Worm (Caenorhabditis elegans): Measurements from ENCODE around the gene plc-4.

The plc-4 gene

ce11 chrIV:7552100-7552499 is 39.6 kb upstream of the plc-4 start:
- no peak for TF ChIP-seq aly-1 (tag; optimal IDR thresholded peaks at IDR 0.05)
- no peak for TF ChIP-seq hnd-1 (tag; optimal IDR thresholded peaks at IDR 0.05)
- no peak for TF ChIP-seq flt-1 (GFP tag; IDR thresholded peaks at IDR 0.05)
- no peak for TF ChIP-seq ama-1 (optimal IDR thresholded peaks at IDR 0.05)
- TF ChIP-seq ceh-13 (GFP tag; optimal IDR thresholded peaks at IDR 0.05) = no peak
- TF ChIP-seq pes-1 (GFP tag; IDR thresholded peaks at IDR 0.05) = no peak
- no peak for TF ChIP-seq tra-4 (tag; optimal IDR thresholded peaks at IDR 0.05)
- TF ChIP-seq ceh-36 (tag; optimal IDR thresholded peaks at IDR 0.05) = no peak
- TF ChIP-seq ets-7 (tag; optimal IDR thresholded peaks at IDR 0.05) = no peak
- no peak for TF ChIP-seq hmg-4 (GFP tag; optimal IDR thresholded peaks at IDR 0.05)
- no peak for TF ChIP-seq F13C5.2 (tag; optimal IDR thresholded peaks at IDR 0.05)
- TF ChIP-seq tbx-11 (GFP tag; IDR thresholded peaks at IDR 0.05) = no peak
- no peak for TF ChIP-seq sea-1 (GFP tag; conservative IDR thresholded peaks at IDR 0.05)
- TF ChIP-seq tbx-37 (GFP tag; conservative IDR thresholded peaks at IDR 0.05) = no peak

ce11 chrIV:7551254-7551653 is 38.8 kb upstream of the plc-4 start:
- TF ChIP-seq pes-1 (GFP tag; IDR thresholded peaks at IDR 0.05) (no peak), scrt-1 (GFP tag; IDR thresholded peaks at IDR 0.05) (no peak), F13C5.2 (tag; optimal IDR thresholded peaks at IDR 0.05) (no peak), aly-1 (tag; optimal IDR thresholded peaks at IDR 0.05) (no peak)

DNA sequence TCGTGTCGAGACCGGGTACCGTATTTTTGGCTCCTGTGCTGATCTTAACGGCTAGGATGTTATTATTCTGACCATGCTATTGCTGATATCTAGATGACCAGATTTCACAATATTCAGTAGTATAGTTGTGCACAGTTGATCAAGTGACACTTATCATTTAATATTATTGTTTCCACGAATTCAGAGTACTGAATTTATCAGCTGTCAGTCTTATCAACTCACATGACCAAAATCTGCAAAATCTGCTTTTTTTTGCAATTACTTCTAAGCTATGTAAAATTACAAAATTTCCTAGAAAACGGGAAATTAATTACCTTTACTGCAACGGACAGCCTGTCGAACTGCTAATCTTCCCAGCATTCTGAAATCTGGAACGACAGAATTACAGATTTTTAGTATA is 38.0 kb upstream of the plc-4 start, which contains the start of gene pam-1:
Gene pam-1 (minus strand): TSS at position 368 of the 400 bp plus-strand sequence.
- TF ChIP-seq tra-4 (tag; optimal IDR thresholded peaks at IDR 0.05) = no peak
- no peak for TF ChIP-seq hnd-1 (tag; optimal IDR thresholded peaks at IDR 0.05)
- TF ChIP-seq ama-1 (optimal IDR thresholded peaks at IDR 0.05) = no peak

DNA sequence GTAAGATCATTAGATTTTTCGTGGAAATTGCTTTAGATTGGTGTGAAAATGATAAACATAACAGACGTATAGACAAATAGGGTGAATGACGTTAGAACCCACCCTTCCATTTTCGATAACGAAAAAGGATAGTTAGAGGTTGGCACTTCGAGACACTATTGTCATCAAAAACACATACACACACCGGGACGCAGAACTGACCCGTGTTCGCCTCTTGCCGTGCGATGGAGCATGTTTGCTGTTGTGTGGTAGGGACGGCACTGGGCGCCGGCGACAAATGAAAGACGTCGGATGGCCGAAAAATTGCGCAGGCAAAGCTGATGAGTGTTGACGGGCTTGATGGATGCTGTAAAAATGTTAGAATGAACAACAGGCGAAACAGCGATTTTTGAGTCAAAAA is 37.4 kb upstream of the plc-4 start:
- TF ChIP-seq tbx-37 (GFP tag; conservative IDR thresholded peaks at IDR 0.05) (0 out of 2 replicates have a peak, but pooled peaks have one; percentile 27), pes-1 (GFP tag; IDR thresholded peaks at IDR 0.05) (no peak)

ce11 chrIV:7547843-7548578 is 35.5 kb upstream of the plc-4 start, which contains the start of the genes cdd-2 and oef-1:
cdd-2 (minus strand) TSS chrIV:7547893.
oef-1 (plus strand) TSS chrIV:7548417.
- no peak for TF ChIP-seq hnd-1 (tag; optimal IDR thresholded peaks at IDR 0.05)

ce11 chrIV:7543662-7544061 is 31.2 kb upstream of the plc-4 start:
- no peak for TF ChIP-seq tra-4 (tag; optimal IDR thresholded peaks at IDR 0.05)
- TF ChIP-seq ceh-13 (GFP tag; optimal IDR thresholded peaks at IDR 0.05) = no peak
- no peak for TF ChIP-seq tbx-37 (GFP tag; conservative IDR thresholded peaks at IDR 0.05)
- TF ChIP-seq tbx-11 (GFP tag; IDR thresholded peaks at IDR 0.05) = no peak
- no peak for TF ChIP-seq aly-1 (tag; optimal IDR thresholded peaks at IDR 0.05)
- TF ChIP-seq pes-1 (GFP tag; IDR thresholded peaks at IDR 0.05) = no peak
- no peak for TF ChIP-seq scrt-1 (GFP tag; IDR thresholded peaks at IDR 0.05)
- TF ChIP-seq flt-1 (GFP tag; IDR thresholded peaks at IDR 0.05) = no peak

DNA sequence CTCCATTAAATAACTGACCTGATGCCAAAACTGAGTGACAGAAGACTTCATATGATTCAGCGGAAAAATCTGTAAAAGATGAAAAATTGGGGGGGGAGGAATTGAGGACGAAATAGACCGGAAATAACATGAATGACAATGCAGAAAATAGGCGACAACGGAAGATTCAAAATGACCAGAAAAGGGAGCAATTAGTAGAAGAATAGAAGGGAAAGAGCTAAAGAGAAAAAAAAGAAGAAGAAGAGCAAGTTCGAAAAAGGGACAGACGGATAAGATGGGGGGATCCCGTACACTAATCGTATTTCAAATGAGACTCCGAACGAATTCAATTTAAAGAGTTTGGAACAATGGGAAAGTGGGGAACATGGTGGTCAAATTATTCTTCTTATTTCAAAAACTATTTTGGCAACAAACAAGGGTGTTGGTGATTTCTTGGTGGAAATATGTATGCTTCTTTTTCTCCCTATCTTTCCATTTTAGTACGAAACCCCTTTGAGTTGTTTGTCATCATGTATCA is 30.1 kb upstream of the plc-4 start, which contains the start of gene R05G6.10:
Gene R05G6.10 (minus strand): TSS at position 51 of the 517 bp plus-strand sequence.
- TF ChIP-seq flt-1 (GFP tag; IDR thresholded peaks at IDR 0.05) (no peak), aly-1 (tag; optimal IDR thresholded peaks at IDR 0.05) (no peak), tra-4 (tag; optimal IDR thresholded peaks at IDR 0.05) (no peak), tbx-11 (GFP tag; IDR thresholded peaks at IDR 0.05) (no peak)

DNA sequence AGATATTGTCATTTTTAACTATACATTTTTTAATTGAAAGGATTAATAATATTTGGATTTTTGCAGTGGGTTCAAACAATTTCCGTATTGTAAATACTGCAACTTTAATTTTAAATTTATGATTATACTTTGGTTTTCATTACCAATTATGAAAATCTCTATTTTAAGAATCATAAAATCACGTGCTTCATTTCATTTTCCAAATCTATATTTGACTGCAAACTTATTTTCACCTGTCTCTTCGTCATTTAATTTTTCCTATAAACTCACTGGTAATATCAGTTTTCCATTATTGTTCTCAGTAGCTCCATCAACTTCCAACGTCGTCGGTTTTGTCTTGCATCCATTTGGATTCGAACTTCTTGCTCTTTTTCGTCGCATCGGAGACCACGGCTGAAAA is 19.9 kb upstream of the plc-4 start, which contains the start of gene R05G6.1:
Gene R05G6.1 (plus strand): TSS at position 301 of the 400 bp plus-strand sequence.
- TF ChIP-seq aly-1 (tag; optimal IDR thresholded peaks at IDR 0.05) = no peak
- no peak for TF ChIP-seq F13C5.2 (tag; optimal IDR thresholded peaks at IDR 0.05)
- TF ChIP-seq hmg-4 (GFP tag; optimal IDR thresholded peaks at IDR 0.05) = no peak
- no peak for TF ChIP-seq hmbx-1 (tag; optimal IDR thresholded peaks at IDR 0.05)
- TF ChIP-seq pes-1 (GFP tag; IDR thresholded peaks at IDR 0.05) = no peak
- no peak for TF ChIP-seq ceh-13 (GFP tag; optimal IDR thresholded peaks at IDR 0.05)
- TF ChIP-seq tra-4 (tag; optimal IDR thresholded peaks at IDR 0.05) = no peak
- no peak for TF ChIP-seq ceh-36 (tag; optimal IDR thresholded peaks at IDR 0.05)

DNA sequence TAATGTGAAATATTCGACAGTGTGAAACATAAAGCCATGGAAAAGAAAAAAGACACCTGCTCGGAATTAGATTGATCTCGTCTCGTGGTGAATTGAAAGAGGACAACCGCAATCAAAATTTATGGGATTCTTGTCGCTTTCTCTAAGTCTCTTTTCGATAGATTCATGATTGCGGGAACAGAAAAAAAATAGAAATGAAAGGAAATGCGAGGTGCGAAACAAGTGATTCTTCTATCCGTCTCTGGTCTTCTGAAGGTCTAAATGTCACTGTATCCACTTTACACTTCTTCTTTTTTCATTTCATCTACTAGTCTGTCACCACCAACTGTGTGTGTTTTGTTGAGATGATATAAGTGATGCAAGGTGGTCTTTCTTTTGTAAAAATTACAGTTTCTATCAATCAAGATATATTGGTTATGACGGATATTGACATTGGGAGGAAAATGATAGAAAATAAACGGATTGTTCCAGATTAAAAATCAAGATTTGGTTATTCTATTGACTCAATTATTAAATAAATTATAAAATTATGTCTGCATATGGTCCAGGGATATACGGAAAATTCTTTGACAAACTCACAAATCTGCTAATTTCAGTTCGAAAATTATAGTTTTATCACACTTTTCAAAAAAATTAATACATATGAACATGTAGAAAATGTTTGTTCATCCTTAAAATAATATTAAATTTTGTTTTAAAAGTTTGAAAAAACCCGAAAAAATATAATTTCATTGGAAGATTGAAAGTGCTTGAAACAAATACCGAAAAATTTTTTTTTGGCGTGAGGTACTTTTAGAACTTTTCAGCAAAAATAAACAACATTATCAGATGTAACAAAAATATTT is 18.0 kb upstream of the plc-4 start:
- TF ChIP-seq ceh-13 (GFP tag; optimal IDR thresholded peaks at IDR 0.05) (no peak), hnd-1 (tag; optimal IDR thresholded peaks at IDR 0.05) (no peak), hmbx-1 (tag; optimal IDR thresholded peaks at IDR 0.05) (no peak), scrt-1 (GFP tag; IDR thresholded peaks at IDR 0.05) (no peak), tra-4 (tag; optimal IDR thresholded peaks at IDR 0.05) (no peak), tbx-11 (GFP tag; IDR thresholded peaks at IDR 0.05) (no peak), ceh-36 (tag; optimal IDR thresholded peaks at IDR 0.05) (no peak), F13C5.2 (tag; optimal IDR thresholded peaks at IDR 0.05) (no peak), ets-7 (tag; optimal IDR thresholded peaks at IDR 0.05) (no peak), tbx-37 (GFP tag; conservative IDR thresholded peaks at IDR 0.05) (no peak), hmg-4 (GFP tag; optimal IDR thresholded peaks at IDR 0.05) (no peak), B0310.2 (tag; optimal IDR thresholded peaks at IDR 0.05) (no peak), aly-1 (tag; optimal IDR thresholded peaks at IDR 0.05) (no peak), ama-1 (optimal IDR thresholded peaks at IDR 0.05) (no peak), flt-1 (GFP tag; IDR thresholded peaks at IDR 0.05) (no peak), pes-1 (GFP tag; IDR thresholded peaks at IDR 0.05) (no peak), sea-1 (GFP tag; conservative IDR thresholded peaks at IDR 0.05) (no peak)

Data from whole organism, early embryonic.